Fruit fly (Drosophila melanogaster): ENCODE measurements around the gene mRpL19.

Gene mRpL19

dm6 chr3R:8669029-8669707 is 4.7 kb upstream of the mRpL19 start (continued):
- TF ChIP-seq CG10631 (GFP tag; optimal IDR thresholded peaks at IDR 0.05) (peak; percentile 98), dac (GFP tag; optimal IDR thresholded peaks at IDR 0.05) (peak; percentile 94), CG3919 (GFP tag; optimal IDR thresholded peaks at IDR 0.05) (peak; percentile 99), Eip75B (GFP tag; optimal IDR thresholded peaks at IDR 0.05) (peak; percentile 98), CG6276 (GFP tag; optimal IDR thresholded peaks at IDR 0.05) (peak; percentile 98), CG15336 (GFP tag; IDR thresholded peaks at IDR 0.05) (peak; percentile 99), CG7368 (GFP tag; optimal IDR thresholded peaks at IDR 0.05) (peak; percentile 98), net (GFP tag; optimal IDR thresholded peaks at IDR 0.05) (peak; percentile 99), spab (GFP tag; optimal IDR thresholded peaks at IDR 0.05) (peak; percentile 97), Hr4 (GFP tag; optimal IDR thresholded peaks at IDR 0.05) (peak; percentile 99), esn (GFP tag; optimal IDR thresholded peaks at IDR 0.05) (peak; percentile 99), acj6 (GFP tag; optimal IDR thresholded peaks at IDR 0.05) (peak; percentile 98), Ets21C (GFP tag; optimal IDR thresholded peaks at IDR 0.05) (peak; percentile 94), CG9139 (GFP tag; optimal IDR thresholded peaks at IDR 0.05) (peak; percentile 97), CG6854 (GFP tag; optimal IDR thresholded peaks at IDR 0.05) (peak; percentile 94), salr (GFP tag; optimal IDR thresholded peaks at IDR 0.05) (peak; percentile 95 to 96), Smox (GFP tag; optimal IDR thresholded peaks at IDR 0.05) (peak; percentile 97), fd59A (GFP tag; optimal IDR thresholded peaks at IDR 0.05) (peak; percentile 93), CG1621 (tag; optimal IDR thresholded peaks at IDR 0.05) (peak; percentile 98), CG6808 (GFP tag; optimal IDR thresholded peaks at IDR 0.05) (peak; percentile 96), Met (GFP tag; optimal IDR thresholded peaks at IDR 0.05) (peak; percentile 98), OdsH (GFP tag; optimal IDR thresholded peaks at IDR 0.05) (peak; percentile 98), Eip78C (GFP tag) (peak; percentile 100), fkh (GFP tag; optimal IDR thresholded peaks at IDR 0.05) (peak; percentile 80), CG8119 (GFP tag; IDR thresholded peaks at IDR 0.05) (peak; percentile 98), CG3032 (tag; optimal IDR thresholded peaks at IDR 0.05) (peak; percentile 97), Ets96B (tag; optimal IDR thresholded peaks at IDR 0.05) (peak; percentile 99), CG16779 (tag; optimal IDR thresholded peaks at IDR 0.05) (peak; percentile 97), pdm3 (GFP tag; optimal IDR thresholded peaks at IDR 0.05) (peak; percentile 98), CG6792 (GFP tag; optimal IDR thresholded peaks at IDR 0.05) (peak; percentile 98), ss (GFP tag; optimal IDR thresholded peaks at IDR 0.05) (peak; percentile 96 to 97), CG34406 (GFP tag; optimal IDR thresholded peaks at IDR 0.05) (peak; percentile 97), achi (GFP tag; optimal IDR thresholded peaks at IDR 0.05) (peak; percentile 97), Lpt (GFP tag; optimal IDR thresholded peaks at IDR 0.05) (peak; percentile 98), CG11294 (GFP tag; IDR thresholded peaks at IDR 0.05) (peak; percentile 94), lz (GFP tag; optimal IDR thresholded peaks at IDR 0.05) (peak; percentile 98), Sox102F (GFP tag; optimal IDR thresholded peaks at IDR 0.05) (peak; percentile 98)

- TF ChIP-seq CG11762 (GFP tag; optimal IDR thresholded peaks at IDR 0.05; ENCODE audit: insufficient read depth) (no peak), CG3919 (GFP tag; optimal IDR thresholded peaks at IDR 0.05) (no peak), Hr39 (GFP tag; optimal IDR thresholded peaks at IDR 0.05) (peak; percentile 39), Eip93F (GFP tag; optimal IDR thresholded peaks at IDR 0.05) (no peak), svp (GFP tag) (peak; percentile 74), acj6 (GFP tag; optimal IDR thresholded peaks at IDR 0.05) (peak; percentile 41), CG8119 (GFP tag; IDR thresholded peaks at IDR 0.05) (peak; percentile 32; the same call in 2 of the 3 replicates), CG6163 (GFP tag; IDR thresholded peaks at IDR 0.05) (peak; percentile 71), CG34406 (GFP tag; optimal IDR thresholded peaks at IDR 0.05) (no peak), OdsH (GFP tag; optimal IDR thresholded peaks at IDR 0.05) (no peak), Eip75B (GFP tag; optimal IDR thresholded peaks at IDR 0.05) (peak; percentile 9), net (GFP tag; optimal IDR thresholded peaks at IDR 0.05) (no peak), Sox15 (GFP tag; optimal IDR thresholded peaks at IDR 0.05) (peak; percentile 17), CG10631 (GFP tag; optimal IDR thresholded peaks at IDR 0.05) (peak; percentile 8), Hr4 (GFP tag; optimal IDR thresholded peaks at IDR 0.05) (peak; percentile 10), fd85E (GFP tag; optimal IDR thresholded peaks at IDR 0.05) (no peak), CG8319 (GFP tag; optimal IDR thresholded peaks at IDR 0.05) (peak; percentile 40), Sox102F (GFP tag; optimal IDR thresholded peaks at IDR 0.05) (no peak), eg (GFP tag; IDR thresholded peaks at IDR 0.05) (peak; percentile 64), Sox14 (GFP tag; optimal IDR thresholded peaks at IDR 0.05) (peak; percentile 13), Ets96B (tag; optimal IDR thresholded peaks at IDR 0.05) (peak; percentile 39), CG6276 (GFP tag; optimal IDR thresholded peaks at IDR 0.05) (no peak), CG11294 (GFP tag; IDR thresholded peaks at IDR 0.05) (peak; percentile 40; the same call in 1 of the 2 replicates), CG32006 (GFP tag; optimal IDR thresholded peaks at IDR 0.05) (no peak), CG15336 (GFP tag; IDR thresholded peaks at IDR 0.05) (peak; percentile 41)
Measured at dm6 chr3R:8669900-8670528, 3.9 kb upstream of the mRpL19 start.

All from whole organism, prepupa.